Fruit fly (Drosophila melanogaster) whole organism, prepupa: ENCODE measurements around the gene CG32855.

ENCODE experiments used
- Blimp-1 ChIP-seq: fragments of 200-800 bp; sonication (Bioruptor generic); optimal IDR thresholded peaks from 3 replicates; lab custom pipeline; 2017; ENCODE audit warnings: missing biosample characterization, missing genetic modification characterization, mild to moderate bottlenecking, moderate library complexity, missing genetic modification reagents
- CG15336 ChIP-seq: fragments of 200-800 bp; sonication (Bioruptor generic); IDR thresholded peaks from 2 replicates; pipeline ENCODE4 v1.3.6; 2022; ENCODE audit warnings: missing biosample characterization, missing genetic modification characterization
- CG6854 ChIP-seq: fragments of 200-800 bp; sonication (Bioruptor generic); optimal IDR thresholded peaks from 2 replicates; lab custom pipeline; 2017; ENCODE audit warnings: missing biosample characterization, mild to moderate bottlenecking, missing genetic modification characterization
- CG8119 ChIP-seq: fragments of 200-800 bp; sonication (Bioruptor generic); IDR thresholded peaks from 3 replicates; pipeline ENCODE4 v1.3.6; 2022; ENCODE audit warnings: missing biosample characterization, missing genetic modification characterization
- Hr39 ChIP-seq: fragments of 200-800 bp; sonication (Bioruptor generic); optimal IDR thresholded peaks from 2 replicates; lab custom pipeline; 2016; ENCODE audit warnings: missing biosample characterization, missing genetic modification characterization
- Smox ChIP-seq: fragments of 200-800 bp; sonication (Bioruptor generic); optimal IDR thresholded peaks from 3 replicates; lab custom pipeline; 2016; ENCODE audit warnings: missing biosample characterization, missing genetic modification characterization
- dac ChIP-seq: fragments of 200-800 bp; sonication (Bioruptor generic); optimal IDR thresholded peaks from 2 replicates; lab custom pipeline; 2017; ENCODE audit warnings: missing biosample characterization, mild to moderate bottlenecking, missing genetic modification characterization
- fd59A ChIP-seq: fragments of 200-800 bp; sonication (Bioruptor generic); optimal IDR thresholded peaks from 2 replicates; lab custom pipeline; 2017; ENCODE audit warnings: missing biosample characterization, mild to moderate bottlenecking, missing genetic modification characterization, missing genetic modification reagents
- fkh ChIP-seq: fragments of 200-800 bp; sonication (Bioruptor generic); optimal IDR thresholded peaks from 3 replicates; lab custom pipeline; 2017; ENCODE audit warnings: missing biosample characterization, mild to moderate bottlenecking, missing genetic modification characterization, moderate library complexity

- TF ChIP-seq CG15336 (peak; percentile 98), fd59A (peak; percentile 99), Hr39 (GFP tag; lab: Kevin White, UChicago) (peak; percentile 99), CG8119 (GFP tag; lab: Robert Waterston, UW) (peak; percentile 97), Blimp-1 (GFP tag; lab: Kevin White, UChicago) (peak; percentile 95), fkh (GFP tag; lab: Kevin White, UChicago) (no peak), dac (GFP tag; lab: Kevin White, UChicago) (peak; percentile 93), Smox (GFP tag; lab: Kevin White, UChicago) (peak; percentile 99), CG6854 (GFP tag; lab: Kevin White, UChicago) (peak; percentile 98)
Observed at dm6 chr3R:16097661-16098329, 17.0 kb upstream of the CG32855 start.
